Worm (Caenorhabditis elegans) whole organism, L2 larva: ENCODE measurements around the gene ZK418.7.

ENCODE experiments used
- elt-1 ChIP-seq: fragments of 150-350 bp; optimal IDR thresholded peaks from 2 replicates; lab custom pipeline; 2014; ENCODE audit warnings: missing biosample characterization, missing genetic modification characterization
- nhr-12 ChIP-seq: fragments of 150-350 bp; optimal IDR thresholded peaks from 2 replicates; lab custom pipeline; 2014; ENCODE audit warnings: missing biosample characterization, missing genetic modification characterization
- nhr-25 ChIP-seq: fragments of 150-350 bp; sonication (generic microtip); optimal IDR thresholded peaks from 3 replicates; lab custom pipeline; 2014; ENCODE audit warnings: missing biosample characterization, missing genetic modification characterization
- skn-1 ChIP-seq: sonication (generic microtip); optimal IDR thresholded peaks from 2 replicates; lab custom pipeline; 2017; ENCODE audit warnings: missing biosample characterization, missing genetic modification characterization

DNA sequence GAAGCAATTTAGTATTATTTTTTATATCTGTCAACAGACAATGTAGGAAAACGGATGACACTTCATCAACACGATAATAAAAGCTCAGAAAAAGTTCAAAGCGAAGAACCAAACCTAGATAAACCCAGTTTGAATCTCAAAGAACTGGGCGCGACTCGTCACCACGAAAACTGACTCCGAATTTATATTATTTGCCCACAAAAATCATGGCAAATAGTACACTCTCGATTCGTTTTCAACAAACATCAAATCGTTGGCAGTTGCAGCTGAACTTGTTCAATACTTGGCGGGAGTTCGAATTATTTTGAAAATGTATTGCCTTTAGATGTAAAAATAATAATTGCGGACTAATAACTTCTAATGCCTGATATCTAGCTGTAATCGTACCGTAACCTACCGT lies 2.5 kb upstream of the ZK418.7 start:
- TF ChIP-seq nhr-12 (tag; lab: Kevin White, UChicago) (no peak), elt-1 (tag; lab: Kevin White, UChicago) (no peak), nhr-25 (no peak), skn-1 (tag; lab: Kevin White, UChicago) (no peak)
